Worm (Caenorhabditis elegans) whole organism, L1 larva: ENCODE results near the gene ent-1.

Experiments
- C04F5.9 ChIP-seq: sonication (generic microtip); optimal IDR thresholded peaks from 2 replicates; lab custom pipeline; 2016; ENCODE audit warnings: missing genetic modification characterization, missing compliant biosample characterization
- C34B4.2 ChIP-seq: sonication (generic microtip); optimal IDR thresholded peaks from 2 replicates; lab custom pipeline; 2017; ENCODE audit warnings: mild to moderate bottlenecking, missing genetic modification characterization, missing compliant biosample characterization
- Y116A8C.19 ChIP-seq: sonication (generic microtip); optimal IDR thresholded peaks from 2 replicates; lab custom pipeline; 2016; ENCODE audit warnings: missing compliant biosample characterization, missing genetic modification characterization, borderline replicate concordance
- aha-1 ChIP-seq: fragments of 150-350 bp; optimal IDR thresholded peaks from 2 replicates; lab custom pipeline; 2014; ENCODE audit warnings: missing biosample characterization, missing genetic modification characterization
- ama-1 ChIP-seq: fragments of 150-350 bp; optimal IDR thresholded peaks from 2 replicates; lab custom pipeline; 2014
- blmp-1 ChIP-seq: fragments of 150-350 bp; optimal IDR thresholded peaks from 2 replicates; lab custom pipeline; 2014; ENCODE audit warnings: missing biosample characterization, missing genetic modification characterization
- ceh-63 ChIP-seq: fragments of 200-800 bp; sonication (Bioruptor generic); optimal IDR thresholded peaks from 2 replicates; lab custom pipeline; 2018; ENCODE audit warnings: mild to moderate bottlenecking, missing genetic modification characterization, missing compliant biosample characterization
- ceh-8 ChIP-seq: fragments of 200-800 bp; sonication (Bioruptor generic); optimal IDR thresholded peaks from 2 replicates; lab custom pipeline; 2018; ENCODE audit warnings: mild to moderate bottlenecking, missing genetic modification characterization, moderate library complexity, missing compliant biosample characterization
- ceh-82 ChIP-seq, 3 experiments: fragments of 150-350 bp in 1 of 3; sonication (generic microtip) in 2 of 3; optimal IDR thresholded peaks; 2 replicates each; lab custom pipeline; 2014 to 2017; ENCODE audit warnings: missing biosample characterization in 3 of 3, missing genetic modification characterization in 3 of 3
- ceh-88 ChIP-seq: fragments of 200-800 bp; sonication (Bioruptor generic); IDR thresholded peaks from 2 replicates; pipeline ENCODE4 v1.3.6; 2022; ENCODE audit warnings: missing genetic modification characterization, missing compliant biosample characterization
- ceh-90 ChIP-seq: sonication (generic microtip); optimal IDR thresholded peaks from 2 replicates; lab custom pipeline; 2016; ENCODE audit warnings: missing genetic modification characterization, missing compliant biosample characterization
- dpl-1 ChIP-seq, 3 experiments: fragments of 150-350 bp in 2 of 3; sonication (generic microtip) in 1 of 3; optimal IDR thresholded peaks; 2 replicates each; lab custom pipeline; 2014 to 2017; ENCODE audit warnings: missing biosample characterization in 3 of 3, missing genetic modification characterization in 3 of 3, missing genetic modification reagents in 3 of 3
- efl-1 ChIP-seq, 4 experiments: fragments of 150-350 bp; optimal IDR thresholded peaks in 3 of 4; peaks in 1 of 4; 1 replicate in 1 of 4; 2 replicates in 3 of 4; lab custom pipeline; 2014; ENCODE audit warnings: missing biosample characterization in 2 of 4, missing genetic modification characterization in 2 of 4, missing genetic modification reagents in 2 of 4
- efl-3 ChIP-seq: fragments of 200-800 bp; sonication (Bioruptor generic); optimal IDR thresholded peaks from 2 replicates; lab custom pipeline; 2018; ENCODE audit warnings: mild to moderate bottlenecking, missing genetic modification characterization, missing compliant biosample characterization
- ets-5 ChIP-seq: fragments of 200-800 bp; sonication (Bioruptor generic); IDR thresholded peaks from 2 replicates; pipeline ENCODE4 v1.3.6; 2022; ENCODE audit warnings: missing genetic modification characterization, missing compliant biosample characterization
- fkh-10 ChIP-seq: sonication (generic microtip); optimal IDR thresholded peaks from 2 replicates; lab custom pipeline; 2017; ENCODE audit warnings: missing biosample characterization, missing genetic modification reagents, missing genetic modification characterization
- fkh-4 ChIP-seq: sonication (generic microtip); optimal IDR thresholded peaks from 2 replicates; lab custom pipeline; 2016; ENCODE audit warnings: missing compliant biosample characterization, missing genetic modification characterization, borderline replicate concordance
- fos-1 ChIP-seq: fragments of 150-350 bp; optimal IDR thresholded peaks from 2 replicates; lab custom pipeline; 2014; ENCODE audit warnings: missing biosample characterization, missing genetic modification characterization
- hlh-17 ChIP-seq: fragments of 200-800 bp; sonication (Bioruptor generic); optimal IDR thresholded peaks from 2 replicates; lab custom pipeline; 2018; ENCODE audit warnings: missing genetic modification characterization, mild to moderate bottlenecking, missing compliant biosample characterization, moderate library complexity, borderline replicate concordance
- isw-1 ChIP-seq: fragments of 200-800 bp; sonication (Bioruptor generic); IDR thresholded peaks from 2 replicates; pipeline ENCODE4 v1.3.6; 2022; ENCODE audit warnings: missing genetic modification characterization, missing compliant biosample characterization
- lin-14 ChIP-seq: fragments of 200-800 bp; sonication (Bioruptor generic); optimal IDR thresholded peaks from 2 replicates; lab custom pipeline; 2018; ENCODE audit warnings: mild to moderate bottlenecking, missing genetic modification characterization, moderate library complexity, missing compliant biosample characterization
- lin-15B ChIP-seq: fragments of 150-350 bp; sonication (generic microtip); optimal IDR thresholded peaks from 3 replicates; lab custom pipeline; 2014; ENCODE audit warnings: missing biosample characterization, missing genetic modification characterization
- lin-39 ChIP-seq: fragments of 150-350 bp; optimal IDR thresholded peaks from 2 replicates; lab custom pipeline; 2014; ENCODE audit warnings: missing biosample characterization, missing genetic modification reagents, missing genetic modification characterization
- lsy-2 ChIP-seq, 2 experiments: fragments of 150-350 bp; optimal IDR thresholded peaks; 2 replicates each; lab custom pipeline; 2014; ENCODE audit warnings: missing biosample characterization in 2 of 2, missing genetic modification characterization in 2 of 2
- mab-9 ChIP-seq: fragments of 200-800 bp; sonication (Bioruptor generic); IDR thresholded peaks from 2 replicates; pipeline ENCODE4 v1.3.6; 2022; ENCODE audit warnings: missing genetic modification reagents, missing genetic modification characterization, missing compliant biosample characterization
- mdl-1 ChIP-seq, 2 experiments: fragments of 150-350 bp; optimal IDR thresholded peaks; 2 replicates each; lab custom pipeline; 2014 to 2017; ENCODE audit warnings: missing biosample characterization in 2 of 2, missing genetic modification characterization in 2 of 2, inconsistent platforms in 1 of 2
- mef-2 ChIP-seq: fragments of 150-350 bp; optimal IDR thresholded peaks from 2 replicates; lab custom pipeline; 2014; ENCODE audit warnings: missing biosample characterization, missing genetic modification characterization
- nhr-20 ChIP-seq: sonication (generic microtip); optimal IDR thresholded peaks from 2 replicates; lab custom pipeline; 2016; ENCODE audit warnings: mild to moderate bottlenecking, missing genetic modification characterization, missing compliant biosample characterization
- nhr-237 ChIP-seq: fragments of 150-350 bp; optimal IDR thresholded peaks from 2 replicates; lab custom pipeline; 2014; ENCODE audit warnings: missing biosample characterization, missing genetic modification characterization
- nhr-28 ChIP-seq: fragments of 150-350 bp; optimal IDR thresholded peaks from 2 replicates; lab custom pipeline; 2014; ENCODE audit warnings: missing biosample characterization, missing genetic modification characterization
- nhr-47 ChIP-seq: sonication (generic microtip); optimal IDR thresholded peaks from 2 replicates; lab custom pipeline; 2016; ENCODE audit warnings: mild to moderate bottlenecking, missing genetic modification characterization, moderate library complexity, missing compliant biosample characterization
- nhr-71 ChIP-seq: sonication (generic microtip); optimal IDR thresholded peaks from 2 replicates; lab custom pipeline; 2016; ENCODE audit warnings: mild to moderate bottlenecking, missing genetic modification characterization, moderate library complexity, missing compliant biosample characterization
- nhr-77 ChIP-seq: fragments of 150-350 bp; optimal IDR thresholded peaks from 2 replicates; lab custom pipeline; 2014; ENCODE audit warnings: missing biosample characterization, missing genetic modification characterization
- nhr-85 ChIP-seq: sonication (generic microtip); peaks from one replicate; lab custom pipeline; 2016; ENCODE audit warnings: missing genetic modification characterization, inconsistent platforms, missing compliant biosample characterization
- rnt-1 ChIP-seq: sonication (generic microtip); optimal IDR thresholded peaks from 2 replicates; lab custom pipeline; 2016; ENCODE audit warnings: mild to moderate bottlenecking, missing genetic modification characterization, moderate library complexity, missing compliant biosample characterization
- skn-1 ChIP-seq: fragments of 150-350 bp; optimal IDR thresholded peaks from 2 replicates; lab custom pipeline; 2014; ENCODE audit warnings: missing biosample characterization, missing genetic modification characterization
- snpc-4 ChIP-seq: fragments of 150-350 bp; optimal IDR thresholded peaks from 2 replicates; lab custom pipeline; 2014; ENCODE audit warnings: missing biosample characterization, missing genetic modification characterization
- snu-23 ChIP-seq: sonication (generic microtip); optimal IDR thresholded peaks from 2 replicates; lab custom pipeline; 2016; ENCODE audit warnings: missing genetic modification characterization, missing compliant biosample characterization
- sox-4 ChIP-seq: sonication (generic microtip); optimal IDR thresholded peaks from 2 replicates; lab custom pipeline; 2016; ENCODE audit warnings: missing genetic modification characterization, missing compliant biosample characterization
- sptf-1 ChIP-seq: fragments of 150-350 bp; optimal IDR thresholded peaks from 2 replicates; lab custom pipeline; 2014; ENCODE audit warnings: missing biosample characterization, missing genetic modification characterization
- tlp-1 ChIP-seq: fragments of 150-350 bp; optimal IDR thresholded peaks from 2 replicates; lab custom pipeline; 2014; ENCODE audit warnings: missing biosample characterization, missing genetic modification characterization
- xbp-1 ChIP-seq: sonication (generic microtip); optimal IDR thresholded peaks from 2 replicates; lab custom pipeline; 2016; ENCODE audit warnings: missing genetic modification characterization, missing compliant biosample characterization

ent-1 gene

DNA sequence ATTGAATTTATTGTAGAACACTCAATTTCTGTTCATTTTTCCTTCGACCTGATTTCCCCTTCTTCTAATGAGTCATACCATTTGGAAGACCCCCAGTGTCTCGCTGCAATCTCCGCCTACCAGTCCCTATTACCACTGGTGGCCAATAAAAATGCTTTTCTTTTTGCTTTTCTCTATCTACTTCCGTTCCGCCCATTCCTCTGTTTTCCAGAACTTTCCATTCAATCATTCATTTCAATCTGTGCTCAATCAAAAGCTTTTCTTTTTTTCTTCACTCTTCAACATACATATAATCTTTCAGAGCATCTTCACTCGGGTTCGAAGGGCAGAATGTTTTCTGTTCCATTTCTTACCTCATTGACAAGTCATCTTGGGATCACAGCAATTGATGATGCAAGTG, 18.3 kb upstream of the ent-1 start, which contains the start of gene inx-8:
Gene inx-8 (plus strand): TSS at position 301 of the 400 bp plus-strand sequence.
- no peak for TF ChIP-seq aha-1
- no peak for TF ChIP-seq sox-4 (tag; lab: Kevin White, UChicago)
- no peak for TF ChIP-seq nhr-28 (tag; lab: Kevin White, UChicago)
- TF ChIP-seq xbp-1 (tag; lab: Kevin White, UChicago): no peak
- TF ChIP-seq efl-3 (GFP tag; lab: Kevin White, UChicago): no peak
- TF ChIP-seq fos-1 (tag; lab: Kevin White, UChicago): no peak
- no peak for TF ChIP-seq lin-15B
- TF ChIP-seq mdl-1 (tag; optimal IDR thresholded peaks at IDR 0.05; lab: Kevin White, UChicago): no peak
- no peak for TF ChIP-seq dpl-1 (GFP tag; optimal IDR thresholded peaks at IDR 0.05; lab: Kevin White, UChicago)
- no peak for TF ChIP-seq snpc-4 (tag; lab: Kevin White, UChicago)
- TF ChIP-seq, all 84 proteins: peak for 0

ce11 chrIV:11668001-11668400, 12.7 kb upstream of the ent-1 start, which contains the start of gene atg-4.2:
Gene atg-4.2 (plus strand): TSS chrIV:11668024.
- TF ChIP-seq nhr-77 (no peak), nhr-47 (no peak), skn-1 (tag; lab: Kevin White, UChicago) (no peak), fkh-10 (GFP tag; lab: Kevin White, UChicago) (no peak), nhr-85 (tag; lab: Kevin White, UChicago) (no peak), C34B4.2 (no peak), ceh-63 (GFP tag; lab: Kevin White, UChicago) (no peak), fkh-4 (tag; lab: Kevin White, UChicago) (no peak), isw-1 (GFP tag; lab: Robert Waterston, UW) (no peak), nhr-237 (tag; lab: Kevin White, UChicago) (no peak)

ce11 chrIV:11665010-11665409, 9.7 kb upstream of the ent-1 start, which contains the start of gene ZK809.9:
Gene ZK809.9 (plus strand): TSS chrIV:11665310.
- no peak for TF ChIP-seq ceh-88 (GFP tag; lab: Robert Waterston, UW)
- TF ChIP-seq sptf-1 (tag; lab: Kevin White, UChicago): no peak
- TF ChIP-seq nhr-71 (tag; lab: Kevin White, UChicago): no peak
- TF ChIP-seq mef-2 (tag; lab: Kevin White, UChicago): no peak
- TF ChIP-seq lsy-2 (tag; optimal IDR thresholded peaks at IDR 0.05; lab: Kevin White, UChicago): no peak
- no peak for TF ChIP-seq tlp-1 (tag; lab: Kevin White, UChicago)
- no peak for TF ChIP-seq lin-14 (GFP tag; lab: Kevin White, UChicago)
- TF ChIP-seq ceh-8 (GFP tag; lab: Kevin White, UChicago): no peak
- TF ChIP-seq blmp-1: no peak
- no peak for TF ChIP-seq efl-3 (GFP tag; lab: Kevin White, UChicago)
- TF ChIP-seq mab-9 (GFP tag; lab: Robert Waterston, UW): no peak
- no peak for TF ChIP-seq ceh-90 (tag; lab: Kevin White, UChicago)
- TF ChIP-seq C04F5.9: no peak
- TF ChIP-seq hlh-17 (GFP tag; lab: Kevin White, UChicago): no peak
- no peak for TF ChIP-seq ets-5 (GFP tag; lab: Robert Waterston, UW)
- TF ChIP-seq ama-1: no peak

- TF ChIP-seq ceh-82 (tag; optimal IDR thresholded peaks at IDR 0.05; lab: Kevin White, UChicago) (no peak), rnt-1 (tag; lab: Kevin White, UChicago) (no peak), ceh-63 (GFP tag; lab: Kevin White, UChicago) (no peak), Y116A8C.19 (tag; lab: Kevin White, UChicago) (no peak), snu-23 (GFP tag; lab: Kevin White, UChicago) (no peak), snpc-4 (tag; lab: Kevin White, UChicago) (no peak), nhr-237 (tag; lab: Kevin White, UChicago) (no peak), nhr-20 (no peak), efl-1 (optimal IDR thresholded peaks at IDR 0.05; lab: Kevin White, UChicago) (no peak), efl-1 (GFP tag; optimal IDR thresholded peaks at IDR 0.05 in 1 of 2; lab: Kevin White, UChicago) (no peak), lin-39 (tag; lab: Kevin White, UChicago) (no peak)
- TF ChIP-seq, all 84 proteins: peak for 0
Observed at ce11 chrIV:11659794-11660312, 4.6 kb upstream of the ent-1 start, which contains the start of gene ZK792.1. Gene ZK792.1 (plus strand): TSS chrIV:11659844.
